Worm (Caenorhabditis elegans): ENCODE data around the gene nhr-45.

- no peak for TF ChIP-seq nhr-25 (tag; optimal IDR thresholded peaks at IDR 0.05)
- no peak for TF ChIP-seq eor-1 (tag; optimal IDR thresholded peaks at IDR 0.05)
- TF ChIP-seq nhr-77 (tag; optimal IDR thresholded peaks at IDR 0.05), result no peak
- no peak for TF ChIP-seq egl-27 (tag; optimal IDR thresholded peaks at IDR 0.05)
- no peak for TF ChIP-seq ceh-16 (tag; optimal IDR thresholded peaks at IDR 0.05)
- TF ChIP-seq pha-4 (tag; optimal IDR thresholded peaks at IDR 0.05), result no peak
Measured at ce11 chrX:4705666-4706065, 45.5 kb upstream of the nhr-45 start.

All from whole organism, L3 larva.